Worm (Caenorhabditis elegans) whole organism, mixed stage, embryonic: Measurements from ENCODE around the gene srg-30.

ENCODE experiments used
- M03D4.4 ChIP-seq: sonication (generic microtip); optimal IDR thresholded peaks from 2 replicates; lab custom pipeline; 2017; ENCODE audit warnings: mild to moderate bottlenecking, missing genetic modification characterization, missing compliant biosample characterization
- bed-3 ChIP-seq: fragments of 200-800 bp; sonication (Bioruptor generic); optimal IDR thresholded peaks from 3 replicates; lab custom pipeline; 2018; ENCODE audit warnings: mild to moderate bottlenecking, missing genetic modification characterization, moderate library complexity, missing compliant biosample characterization
- ceh-43 ChIP-seq: fragments of 200-800 bp; sonication (Bioruptor generic); optimal IDR thresholded peaks from 2 replicates; lab custom pipeline; 2018; ENCODE audit warnings: mild to moderate bottlenecking, missing genetic modification characterization, moderate library complexity, missing compliant biosample characterization
- ceh-83 ChIP-seq: fragments of 200-800 bp; sonication (Bioruptor generic); optimal IDR thresholded peaks from 2 replicates; lab custom pipeline; 2018; ENCODE audit warnings: mild to moderate bottlenecking, missing genetic modification characterization, missing compliant biosample characterization
- ces-1 ChIP-seq: fragments of 150-350 bp; optimal IDR thresholded peaks from 2 replicates; lab custom pipeline; 2014; ENCODE audit warnings: missing biosample characterization, missing genetic modification reagents, missing genetic modification characterization
- cnd-1 ChIP-seq: fragments of 200-800 bp; sonication (Bioruptor generic); optimal IDR thresholded peaks from 2 replicates; lab custom pipeline; 2018; ENCODE audit warnings: mild to moderate bottlenecking, missing genetic modification characterization, missing compliant biosample characterization
- drap-1 ChIP-seq: fragments of 200-800 bp; sonication (Bioruptor generic); optimal IDR thresholded peaks from 3 replicates; lab custom pipeline; 2018; ENCODE audit warnings: mild to moderate bottlenecking, missing genetic modification characterization, missing compliant biosample characterization
- elt-1 ChIP-seq: sonication (generic microtip); optimal IDR thresholded peaks from 2 replicates; lab custom pipeline; 2017; ENCODE audit warnings: missing genetic modification characterization, mild to moderate bottlenecking, missing compliant biosample characterization, antibody characterized with exemption, moderate library complexity, borderline replicate concordance; ENCODE audit not compliant: insufficient read depth
- elt-3 ChIP-seq: fragments of 150-350 bp; optimal IDR thresholded peaks from 2 replicates; lab custom pipeline; 2014; ENCODE audit warnings: missing biosample characterization, missing genetic modification characterization
- flh-1 ChIP-seq: fragments of 200-800 bp; sonication (Bioruptor generic); optimal IDR thresholded peaks from 2 replicates; lab custom pipeline; 2018; ENCODE audit warnings: mild to moderate bottlenecking, missing genetic modification characterization, moderate library complexity, missing compliant biosample characterization
- ham-2 ChIP-seq: fragments of 200-800 bp; sonication (Bioruptor generic); optimal IDR thresholded peaks from 2 replicates; lab custom pipeline; 2018; ENCODE audit warnings: mild to moderate bottlenecking, missing genetic modification characterization, missing compliant biosample characterization
- hlh-1 ChIP-seq: fragments of 150-350 bp; optimal IDR thresholded peaks from 2 replicates; lab custom pipeline; 2014; ENCODE audit warnings: missing biosample characterization, missing genetic modification reagents, missing genetic modification characterization
- lin-13 ChIP-seq: fragments of 150-350 bp; optimal IDR thresholded peaks from 2 replicates; lab custom pipeline; 2014; ENCODE audit warnings: missing biosample characterization, missing genetic modification characterization
- lin-32 ChIP-seq: fragments of 200-800 bp; sonication (Bioruptor generic); optimal IDR thresholded peaks from 2 replicates; lab custom pipeline; 2018; ENCODE audit warnings: mild to moderate bottlenecking, missing genetic modification characterization, missing compliant biosample characterization
- mep-1 ChIP-seq: fragments of 150-350 bp; optimal IDR thresholded peaks from 2 replicates; lab custom pipeline; 2017; ENCODE audit warnings: missing biosample characterization, missing genetic modification reagents, missing genetic modification characterization, inconsistent platforms
- mls-2 ChIP-seq: sonication (generic microtip); optimal IDR thresholded peaks from 2 replicates; lab custom pipeline; 2016; ENCODE audit warnings: mild to moderate bottlenecking, missing genetic modification characterization, moderate library complexity, missing compliant biosample characterization
- nhr-237 ChIP-seq: fragments of 150-350 bp; optimal IDR thresholded peaks from 2 replicates; lab custom pipeline; 2014; ENCODE audit warnings: missing biosample characterization, missing genetic modification characterization
- nhr-28 ChIP-seq: fragments of 150-350 bp; optimal IDR thresholded peaks from 2 replicates; lab custom pipeline; 2014; ENCODE audit warnings: missing biosample characterization, missing genetic modification characterization
- pha-4 ChIP-seq: fragments of 150-350 bp; optimal IDR thresholded peaks from 2 replicates; lab custom pipeline; 2018; ENCODE audit warnings: missing biosample characterization, missing genetic modification reagents, missing genetic modification characterization
- sem-2 ChIP-seq: fragments of 200-800 bp; sonication (Bioruptor generic); optimal IDR thresholded peaks from 2 replicates; lab custom pipeline; 2018; ENCODE audit warnings: mild to moderate bottlenecking, missing genetic modification characterization, missing compliant biosample characterization
- snpc-4 ChIP-seq: fragments of 150-350 bp; optimal IDR thresholded peaks from 2 replicates; lab custom pipeline; 2014; ENCODE audit warnings: missing biosample characterization, missing genetic modification characterization
- sptf-1 ChIP-seq: sonication (generic microtip); optimal IDR thresholded peaks from 2 replicates; lab custom pipeline; 2017; ENCODE audit warnings: mild to moderate bottlenecking, missing genetic modification characterization, moderate library complexity, missing compliant biosample characterization
- tbx-8 ChIP-seq: fragments of 200-800 bp; sonication (Bioruptor generic); optimal IDR thresholded peaks from 2 replicates; lab custom pipeline; 2018; ENCODE audit warnings: mild to moderate bottlenecking, missing genetic modification characterization, moderate library complexity, missing compliant biosample characterization
- unc-120 ChIP-seq: sonication (generic microtip); optimal IDR thresholded peaks from 2 replicates; lab custom pipeline; 2017; ENCODE audit warnings: missing genetic modification characterization, missing compliant biosample characterization; ENCODE audit not compliant: poor library complexity, severe bottlenecking
- unc-39 ChIP-seq: fragments of 150-350 bp; optimal IDR thresholded peaks from 2 replicates; lab custom pipeline; 2014; ENCODE audit warnings: missing biosample characterization, missing genetic modification characterization
- unc-62 ChIP-seq: fragments of 150-350 bp; optimal IDR thresholded peaks from 2 replicates; lab custom pipeline; 2014; ENCODE audit warnings: missing biosample characterization, missing genetic modification reagents, missing genetic modification characterization
- zip-8 ChIP-seq: fragments of 150-350 bp; optimal IDR thresholded peaks from 2 replicates; lab custom pipeline; 2014; ENCODE audit warnings: missing biosample characterization, missing genetic modification characterization
- ztf-11 ChIP-seq: fragments of 150-350 bp; optimal IDR thresholded peaks from 2 replicates; lab custom pipeline; 2014; ENCODE audit warnings: missing biosample characterization, missing genetic modification characterization

Gene srg-30

ce11 chrV:6726279-6726678, 8.1 kb upstream of the srg-30 start:
- TF ChIP-seq ces-1, result peak; percentile 96
- TF ChIP-seq elt-1 (tag; lab: Kevin White, UChicago), result no peak

ce11 chrV:6722378-6722777, 4.2 kb upstream of the srg-30 start, which contains the start of gene ZC487.2:
ZC487.2 (minus strand) TSS chrV:6722478.
- TF ChIP-seq mep-1 (tag; lab: Kevin White, UChicago), result no peak
- no peak for TF ChIP-seq unc-39 (tag; lab: Kevin White, UChicago)

- TF ChIP-seq ham-2 (GFP tag; lab: Kevin White, UChicago) (no peak), hlh-1 (tag; lab: Kevin White, UChicago) (no peak), sptf-1 (tag; lab: Kevin White, UChicago) (no peak), zip-8 (no peak), bed-3 (no peak), nhr-237 (no peak), pha-4 (tag; lab: Kevin White, UChicago) (no peak), elt-1 (tag; lab: Kevin White, UChicago) (no peak), elt-3 (tag; lab: Kevin White, UChicago) (no peak), lin-32 (GFP tag; lab: Kevin White, UChicago) (no peak), M03D4.4 (no peak), flh-1 (GFP tag; lab: Kevin White, UChicago) (no peak)
Observed at ce11 chrV:6710462-6710861, 7.7 kb downstream of the srg-30 start, which contains the start of gene sna-1. sna-1 (minus strand) TSS chrV:6710679.

ce11 chrV:6709050-6709683, 9.0 kb downstream of the srg-30 start, which contains the start of gene dlst-1:
dlst-1 (minus strand) TSS chrV:6709101.
- TF ChIP-seq cnd-1 (peak; percentile 7), ceh-43 (GFP tag; lab: Kevin White, UChicago) (peak; percentile 59), sem-2 (GFP tag; lab: Kevin White, UChicago) (no peak), sptf-1 (tag; lab: Kevin White, UChicago) (peak; percentile 80), mls-2 (tag; lab: Kevin White, UChicago) (peak; percentile 71), mep-1 (tag; lab: Kevin White, UChicago) (peak; percentile 44), tbx-8 (GFP tag; lab: Kevin White, UChicago) (peak; percentile 29), zip-8 (no peak), nhr-28 (tag; lab: Kevin White, UChicago) (no peak), drap-1 (GFP tag; lab: Kevin White, UChicago) (peak; percentile 58), unc-62 (GFP tag; lab: Kevin White, UChicago) (no peak), ceh-83 (GFP tag; lab: Kevin White, UChicago) (peak; percentile 55), M03D4.4 (peak; percentile 76), ztf-11 (tag; lab: Kevin White, UChicago) (no peak), unc-120 (tag; lab: Kevin White, UChicago) (peak; percentile 22), elt-3 (tag; lab: Kevin White, UChicago) (no peak), bed-3 (peak; percentile 13), lin-13 (no peak)

- TF ChIP-seq zip-8 (peak; percentile 3), snpc-4 (tag; lab: Kevin White, UChicago) (no peak)
Observed at ce11 chrV:6706771-6707170, 11.4 kb downstream of the srg-30 start, which contains the start of gene W02F12.4. W02F12.4 (minus strand) TSS chrV:6706934.

ce11 chrV:6705367-6705766, 12.8 kb downstream of the srg-30 start:
- TF ChIP-seq zip-8 (peak; percentile 91), nhr-28 (tag; lab: Kevin White, UChicago) (no peak)
